Worm (Caenorhabditis elegans) whole organism, late embryonic: ENCODE measurements around the gene lea-1.

Experiments used
- C08G9.2 ChIP-seq: sonication (generic microtip); optimal IDR thresholded peaks from 2 replicates; lab custom pipeline; 2016; ENCODE audit warnings: mild to moderate bottlenecking, missing genetic modification characterization, moderate library complexity, missing compliant biosample characterization
- C38D4.7 ChIP-seq: fragments of 200-800 bp; sonication (Bioruptor generic); optimal IDR thresholded peaks from 2 replicates; lab custom pipeline; 2018; ENCODE audit warnings: mild to moderate bottlenecking, missing genetic modification characterization, moderate library complexity, missing compliant biosample characterization
- F13H6.1 ChIP-seq: sonication (generic microtip); optimal IDR thresholded peaks from 2 replicates; lab custom pipeline; 2016; ENCODE audit warnings: missing genetic modification characterization, missing compliant biosample characterization
- K02D7.2 ChIP-seq: sonication (generic microtip); optimal IDR thresholded peaks from 2 replicates; lab custom pipeline; 2017; ENCODE audit warnings: mild to moderate bottlenecking, missing genetic modification characterization, missing compliant biosample characterization
- K09A11.1 ChIP-seq: sonication (generic microtip); optimal IDR thresholded peaks from 2 replicates; lab custom pipeline; 2017; ENCODE audit warnings: antibody characterized with exemption, mild to moderate bottlenecking, missing genetic modification characterization, missing compliant biosample characterization; ENCODE audit not compliant: insufficient read depth
- T23F11.4 ChIP-seq: fragments of 200-800 bp; sonication (Bioruptor generic); optimal IDR thresholded peaks from 2 replicates; lab custom pipeline; 2018; ENCODE audit warnings: mild to moderate bottlenecking, missing genetic modification characterization, missing compliant biosample characterization
- ahr-1 ChIP-seq: sonication (generic microtip); optimal IDR thresholded peaks from 2 replicates; lab custom pipeline; 2016; ENCODE audit warnings: missing genetic modification characterization, missing compliant biosample characterization
- ceh-14 ChIP-seq: sonication (generic microtip); optimal IDR thresholded peaks from 2 replicates; lab custom pipeline; 2016; ENCODE audit warnings: missing genotype, missing genetic modification characterization, missing compliant biosample characterization
- ceh-18 ChIP-seq: sonication (generic microtip); optimal IDR thresholded peaks from 2 replicates; lab custom pipeline; 2016; ENCODE audit warnings: missing genetic modification characterization, missing compliant biosample characterization
- ceh-2 ChIP-seq: sonication (generic microtip); optimal IDR thresholded peaks from 2 replicates; lab custom pipeline; 2016; ENCODE audit warnings: missing genotype, missing genetic modification characterization, missing compliant biosample characterization
- ceh-22 ChIP-seq: sonication (generic microtip); optimal IDR thresholded peaks from 2 replicates; lab custom pipeline; 2017; ENCODE audit warnings: missing biosample characterization, missing genetic modification characterization
- ceh-24 ChIP-seq: sonication (generic microtip); optimal IDR thresholded peaks from 2 replicates; lab custom pipeline; 2016; ENCODE audit warnings: mild to moderate bottlenecking, missing genetic modification characterization, missing compliant biosample characterization
- ceh-48 ChIP-seq: sonication (generic microtip); optimal IDR thresholded peaks from 2 replicates; lab custom pipeline; 2016; ENCODE audit warnings: missing genetic modification characterization, inconsistent platforms, missing compliant biosample characterization
- dve-1 ChIP-seq: sonication (generic microtip); optimal IDR thresholded peaks from 2 replicates; lab custom pipeline; 2017; ENCODE audit warnings: antibody characterized with exemption, mild to moderate bottlenecking, missing genetic modification characterization, missing compliant biosample characterization
- elt-4 ChIP-seq: sonication (generic microtip); optimal IDR thresholded peaks from 2 replicates; lab custom pipeline; 2016; ENCODE audit warnings: missing genetic modification characterization, missing compliant biosample characterization
- eyg-1 ChIP-seq: sonication (generic microtip); optimal IDR thresholded peaks from 2 replicates; lab custom pipeline; 2016; ENCODE audit warnings: missing genotype, missing genetic modification characterization, missing compliant biosample characterization
- fkh-10 ChIP-seq: fragments of 150-350 bp; optimal IDR thresholded peaks from 2 replicates; lab custom pipeline; 2014; ENCODE audit warnings: missing biosample characterization, missing genetic modification reagents, missing genetic modification characterization
- hlh-15 ChIP-seq: sonication (generic microtip); optimal IDR thresholded peaks from 2 replicates; lab custom pipeline; 2016; ENCODE audit warnings: missing genetic modification characterization, missing compliant biosample characterization
- hlh-30 ChIP-seq: sonication (generic microtip); optimal IDR thresholded peaks from 2 replicates; lab custom pipeline; 2017; ENCODE audit warnings: antibody characterized with exemption, missing genetic modification characterization, missing compliant biosample characterization; ENCODE audit not compliant: insufficient read depth
- hlh-6 ChIP-seq: sonication (generic microtip); optimal IDR thresholded peaks from 2 replicates; lab custom pipeline; 2016; ENCODE audit warnings: missing genotype, missing genetic modification characterization, missing compliant biosample characterization
- lim-6 ChIP-seq: sonication (generic microtip); optimal IDR thresholded peaks from 2 replicates; lab custom pipeline; 2016; ENCODE audit warnings: missing genetic modification characterization, missing compliant biosample characterization
- lin-11 ChIP-seq: fragments of 200-800 bp; sonication (Bioruptor generic); optimal IDR thresholded peaks from 2 replicates; lab custom pipeline; 2018; ENCODE audit warnings: mild to moderate bottlenecking, missing genetic modification characterization, missing compliant biosample characterization
- odd-2 ChIP-seq: sonication (generic microtip); optimal IDR thresholded peaks from 2 replicates; lab custom pipeline; 2017; ENCODE audit warnings: antibody characterized with exemption, mild to moderate bottlenecking, missing genetic modification characterization, missing compliant biosample characterization
- pat-9 ChIP-seq: fragments of 200-800 bp; sonication (Bioruptor generic); optimal IDR thresholded peaks from 2 replicates; lab custom pipeline; 2018; ENCODE audit warnings: mild to moderate bottlenecking, missing genetic modification characterization, moderate library complexity, missing compliant biosample characterization
- pax-1 ChIP-seq: fragments of 150-350 bp; optimal IDR thresholded peaks from 2 replicates; lab custom pipeline; 2014; ENCODE audit warnings: missing biosample characterization, missing genetic modification characterization
- pha-2 ChIP-seq: sonication (generic microtip); optimal IDR thresholded peaks from 2 replicates; lab custom pipeline; 2017; ENCODE audit warnings: mild to moderate bottlenecking, missing genetic modification characterization, missing compliant biosample characterization
- sox-2 ChIP-seq: fragments of 200-800 bp; sonication (Bioruptor generic); IDR thresholded peaks from 2 replicates; pipeline ENCODE4 v1.3.6; 2022; ENCODE audit warnings: missing genetic modification reagents, missing genetic modification characterization, missing compliant biosample characterization
- sox-4 ChIP-seq: sonication (generic microtip); optimal IDR thresholded peaks from 2 replicates; lab custom pipeline; 2017; ENCODE audit warnings: mild to moderate bottlenecking, missing genetic modification characterization, inconsistent platforms, missing compliant biosample characterization
- syd-9 ChIP-seq: sonication (generic microtip); optimal IDR thresholded peaks from 2 replicates; lab custom pipeline; 2016; ENCODE audit warnings: mild to moderate bottlenecking, missing genetic modification characterization, moderate library complexity, missing compliant biosample characterization
- tbx-7 ChIP-seq: sonication (generic microtip); optimal IDR thresholded peaks from 2 replicates; lab custom pipeline; 2016; ENCODE audit warnings: missing genotype, missing genetic modification characterization, missing compliant biosample characterization
- unc-3 ChIP-seq, 2 experiments: fragments of 200-800 bp in 1 of 2; sonication (Bioruptor generic) in 1 of 2; sonication (generic microtip) in 1 of 2; conservative IDR thresholded peaks in 1 of 2; optimal IDR thresholded peaks in 1 of 2; 2 replicates each; pipeline versions ENCODE4 v1.3.6 to Lab custom; 2016 to 2022; ENCODE audit warnings: missing compliant biosample characterization in 2 of 2, missing genetic modification characterization in 2 of 2, missing genetic modification reagents in 1 of 2
- zip-5 ChIP-seq: sonication (generic microtip); optimal IDR thresholded peaks from 2 replicates; lab custom pipeline; 2016; ENCODE audit warnings: missing genetic modification characterization, missing compliant biosample characterization

lea-1 gene

DNA sequence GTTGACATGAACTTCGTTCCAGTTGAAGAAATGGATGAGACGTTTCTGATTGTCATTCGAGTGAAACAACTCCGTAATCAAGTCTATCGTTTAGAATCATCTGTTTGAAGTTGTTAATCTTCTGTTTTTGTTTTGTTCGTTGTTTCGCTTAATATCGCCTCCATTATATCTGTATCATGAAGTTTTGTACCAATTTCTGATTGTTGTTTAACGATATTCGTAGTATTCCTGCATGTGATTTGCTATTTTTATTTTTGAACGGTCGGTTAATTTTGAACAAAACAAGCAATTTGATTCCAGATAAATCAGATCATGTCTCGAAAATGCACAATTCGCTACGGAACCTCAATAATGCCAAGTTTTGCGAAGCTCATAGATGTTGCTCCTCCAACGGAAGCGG is 29.2 kb upstream of the lea-1 start, which contains the start of gene C27H6.9:
Gene C27H6.9 (plus strand): TSS at position 301 of the 400 bp plus-strand sequence.
- TF ChIP-seq syd-9 (tag; lab: Kevin White, UChicago) (no peak), unc-3 (GFP tag; conservative IDR thresholded peaks at IDR 0.05; lab: Robert Waterston, UW) (no peak), unc-3 (tag; optimal IDR thresholded peaks at IDR 0.05; lab: Kevin White, UChicago) (no peak), ceh-24 (tag; lab: Kevin White, UChicago) (no peak), C08G9.2 (tag; lab: Kevin White, UChicago) (no peak), tbx-7 (tag; lab: Kevin White, UChicago) (no peak), ceh-22 (tag; lab: Kevin White, UChicago) (no peak), ceh-2 (tag; lab: Kevin White, UChicago) (no peak), ceh-48 (tag; lab: Kevin White, UChicago) (no peak), ceh-14 (tag; lab: Kevin White, UChicago) (no peak), pat-9 (no peak), hlh-6 (tag; lab: Kevin White, UChicago) (no peak), hlh-15 (tag; lab: Kevin White, UChicago) (no peak), F13H6.1 (no peak), sox-2 (GFP tag; lab: Robert Waterston, UW) (no peak), dve-1 (tag; lab: Kevin White, UChicago) (no peak), lin-11 (tag; lab: Kevin White, UChicago) (no peak), sox-4 (no peak), ceh-18 (tag; lab: Kevin White, UChicago) (no peak)

- TF ChIP-seq lin-11 (tag; lab: Kevin White, UChicago) (no peak), ceh-2 (tag; lab: Kevin White, UChicago) (no peak), C38D4.7 (GFP tag; lab: Kevin White, UChicago) (no peak), pax-1 (tag; lab: Kevin White, UChicago) (no peak), odd-2 (tag; lab: Kevin White, UChicago) (no peak), hlh-15 (tag; lab: Kevin White, UChicago) (no peak), zip-5 (tag; lab: Kevin White, UChicago) (no peak)
- TF ChIP-seq, all 69 proteins: peak for 0
These were observed 28.2 kb upstream of the lea-1 start for ce11 chrV:9983529-9983928.

- TF ChIP-seq lim-6 (tag; lab: Kevin White, UChicago): no peak
- no peak for TF ChIP-seq T23F11.4 (GFP tag; lab: Kevin White, UChicago)
- TF ChIP-seq ceh-24 (tag; lab: Kevin White, UChicago): no peak
- TF ChIP-seq ahr-1 (tag; lab: Kevin White, UChicago): no peak
- no peak for TF ChIP-seq K02D7.2 (tag; lab: Kevin White, UChicago)
- no peak for TF ChIP-seq hlh-30 (tag; lab: Kevin White, UChicago)
- no peak for TF ChIP-seq elt-4 (tag; lab: Kevin White, UChicago)
- no peak for TF ChIP-seq K09A11.1 (tag; lab: Kevin White, UChicago)
- TF ChIP-seq hlh-15 (tag; lab: Kevin White, UChicago): no peak
- no peak for TF ChIP-seq fkh-10 (GFP tag; lab: Kevin White, UChicago)
These were observed 26.9 kb upstream of the lea-1 start for ce11 chrV:9984821-9985220.

DNA sequence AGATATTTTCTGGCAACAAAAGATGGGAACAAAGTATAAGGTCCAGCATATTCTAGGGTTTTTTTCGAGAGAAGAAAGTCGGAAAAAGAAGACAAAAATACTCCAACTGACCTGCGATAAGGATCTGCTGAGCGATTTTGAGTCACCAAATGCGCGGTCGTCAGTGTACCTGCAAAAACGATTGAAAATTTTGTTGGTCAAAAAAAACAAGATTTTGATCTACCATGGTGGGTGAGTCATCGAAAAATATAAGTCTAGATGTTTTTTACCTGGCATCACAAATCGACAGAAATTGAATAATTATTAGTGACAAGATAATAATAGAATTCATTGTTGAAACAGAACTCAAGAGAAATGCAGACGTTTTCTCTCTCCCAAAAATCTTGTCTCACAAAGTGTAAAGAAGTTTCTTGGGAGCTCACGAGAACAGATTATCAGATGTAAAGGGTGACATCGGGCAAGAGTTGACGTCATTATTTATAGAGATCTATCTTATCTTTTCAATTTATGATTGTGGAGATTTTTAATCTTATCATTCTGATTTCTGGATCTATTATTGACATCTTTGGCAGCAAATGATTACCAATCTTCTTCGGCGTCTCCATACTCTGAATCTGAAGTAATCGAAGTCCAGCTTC is 26.4 kb upstream of the lea-1 start:
- TF ChIP-seq eyg-1 (no peak), pha-2 (tag; lab: Kevin White, UChicago) (no peak), C38D4.7 (GFP tag; lab: Kevin White, UChicago) (no peak)
- TF ChIP-seq, all 69 proteins: peak for 0
